Worm (Caenorhabditis elegans): ENCODE results near the gene C50D2.7.

ce11 chrII:86794-87193, 8.3 kb downstream of the C50D2.7 start:
- TF ChIP-seq madf-3 (GFP tag; IDR thresholded peaks at IDR 0.05) (no peak), atf-7 (tag; optimal IDR thresholded peaks at IDR 0.05) (no peak), tbp1 (GFP tag; optimal IDR thresholded peaks at IDR 0.05) (no peak), nhr-27 (tag; optimal IDR thresholded peaks at IDR 0.05) (no peak), F55B11.4 (tag; optimal IDR thresholded peaks at IDR 0.05; ENCODE audit: borderline replicate concordance, insufficient read depth) (no peak), nfyb-1 (GFP tag; IDR thresholded peaks at IDR 0.05) (no peak), dpl-1 (GFP tag; optimal IDR thresholded peaks at IDR 0.05) (no peak), egl-18 (GFP tag; IDR thresholded peaks at IDR 0.05) (no peak)

Measured in whole organism, young adult.